Worm (Caenorhabditis elegans) whole organism, early embryonic: ENCODE measurements around the gene hpa-1.

Experiments used
- B0310.2 ChIP-seq: sonication (generic microtip); optimal IDR thresholded peaks from 2 replicates; lab custom pipeline; 2016; ENCODE audit warnings: mild to moderate bottlenecking, missing genetic modification characterization, missing compliant biosample characterization
- F13C5.2 ChIP-seq: sonication (generic microtip); optimal IDR thresholded peaks from 2 replicates; lab custom pipeline; 2017; ENCODE audit warnings: mild to moderate bottlenecking, missing genetic modification characterization, inconsistent platforms, missing compliant biosample characterization
- aly-1 ChIP-seq: sonication (generic microtip); optimal IDR thresholded peaks from 2 replicates; lab custom pipeline; 2016; ENCODE audit warnings: missing genetic modification characterization, missing compliant biosample characterization
- ama-1 ChIP-seq: fragments of 150-350 bp; optimal IDR thresholded peaks from 2 replicates; lab custom pipeline; 2014
- ceh-13 ChIP-seq: fragments of 200-800 bp; sonication (Bioruptor generic); optimal IDR thresholded peaks from 2 replicates; lab custom pipeline; 2018; ENCODE audit warnings: mild to moderate bottlenecking, missing genetic modification characterization, missing compliant biosample characterization
- ceh-36 ChIP-seq: sonication (generic microtip); optimal IDR thresholded peaks from 2 replicates; lab custom pipeline; 2016; ENCODE audit warnings: missing genetic modification characterization, inconsistent platforms, missing compliant biosample characterization
- ets-7 ChIP-seq: sonication (generic microtip); optimal IDR thresholded peaks from 2 replicates; lab custom pipeline; 2016; ENCODE audit warnings: missing genotype, missing genetic modification characterization, missing compliant biosample characterization
- flt-1 ChIP-seq: fragments of 200-800 bp; sonication (Bioruptor generic); IDR thresholded peaks from 2 replicates; pipeline ENCODE4 v1.3.6; 2022; ENCODE audit warnings: missing genetic modification characterization, missing compliant biosample characterization
- hmbx-1 ChIP-seq: sonication (generic microtip); optimal IDR thresholded peaks from 2 replicates; lab custom pipeline; 2016; ENCODE audit warnings: mild to moderate bottlenecking, missing genetic modification characterization, missing compliant biosample characterization
- hmg-4 ChIP-seq: fragments of 200-800 bp; sonication (Bioruptor generic); optimal IDR thresholded peaks from 2 replicates; lab custom pipeline; 2018; ENCODE audit warnings: mild to moderate bottlenecking, missing genetic modification characterization, missing compliant biosample characterization
- hnd-1 ChIP-seq: sonication (generic microtip); optimal IDR thresholded peaks from 2 replicates; lab custom pipeline; 2016; ENCODE audit warnings: missing genetic modification characterization, missing compliant biosample characterization
- pes-1 ChIP-seq: fragments of 200-800 bp; sonication (Bioruptor generic); IDR thresholded peaks from 2 replicates; pipeline ENCODE4 v1.3.6; 2022; ENCODE audit warnings: missing genetic modification reagents, missing genetic modification characterization, missing compliant biosample characterization
- scrt-1 ChIP-seq: fragments of 200-800 bp; sonication (Bioruptor generic); IDR thresholded peaks from 2 replicates; pipeline ENCODE4 v1.3.6; 2022; ENCODE audit warnings: missing genetic modification characterization, missing compliant biosample characterization
- sea-1 ChIP-seq: fragments of 200-800 bp; sonication (Bioruptor generic); conservative IDR thresholded peaks from 2 replicates; pipeline ENCODE4 v1.3.6; 2022; ENCODE audit warnings: missing genetic modification characterization, missing compliant biosample characterization
- tbx-11 ChIP-seq: fragments of 200-800 bp; sonication (Bioruptor generic); IDR thresholded peaks from 2 replicates; pipeline ENCODE4 v1.3.6; 2022; ENCODE audit warnings: missing genetic modification characterization, missing compliant biosample characterization
- tbx-37 ChIP-seq: fragments of 200-800 bp; sonication (Bioruptor generic); conservative IDR thresholded peaks from 2 replicates; pipeline ENCODE4 v1.3.6; 2022; ENCODE audit warnings: missing genetic modification reagents, missing genetic modification characterization, missing compliant biosample characterization
- tra-4 ChIP-seq: sonication (generic microtip); optimal IDR thresholded peaks from 2 replicates; lab custom pipeline; 2017; ENCODE audit warnings: missing genetic modification characterization, missing compliant biosample characterization

hpa-1 gene

DNA sequence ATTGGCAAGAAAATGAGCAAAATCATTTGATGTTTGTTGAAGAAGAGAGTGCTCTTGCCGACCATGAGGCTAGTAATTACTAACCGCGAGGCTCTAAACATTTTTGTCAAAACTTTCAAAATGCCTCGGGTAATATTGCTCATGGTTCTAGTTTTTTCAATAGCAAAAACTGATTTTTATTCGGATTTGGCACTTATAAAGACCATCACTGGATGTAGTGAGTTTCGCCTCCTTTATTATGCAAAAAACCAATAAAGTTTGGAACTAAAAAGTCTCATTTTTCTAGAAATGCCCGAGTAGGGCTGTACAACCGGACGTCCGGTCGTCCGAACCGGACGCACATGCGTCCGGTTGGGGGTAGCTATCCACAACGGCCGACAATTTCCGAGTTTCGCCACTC lies at the start of gene hpa-1, which contains the start of gene irld-39:
Gene hpa-1, minus strand, starts transcription at position 101 of the 400 bp plus-strand sequence.
Gene irld-39, plus strand, starts transcription at position 121 of the 400 bp plus-strand sequence.
- no peak for TF ChIP-seq aly-1 (tag; lab: Kevin White, UChicago)
- no peak for TF ChIP-seq tra-4 (tag; lab: Kevin White, UChicago)
- no peak for TF ChIP-seq ama-1 (lab: Kevin White, UChicago)
- TF ChIP-seq tbx-37 = no peak
- no peak for TF ChIP-seq sea-1 (GFP tag; lab: Robert Waterston, UW)
- no peak for TF ChIP-seq ets-7
- no peak for TF ChIP-seq hmg-4
- TF ChIP-seq hmbx-1 = no peak
- no peak for TF ChIP-seq tbx-11
- TF ChIP-seq ceh-36 = no peak
- no peak for TF ChIP-seq ceh-13
- no peak for TF ChIP-seq pes-1
- TF ChIP-seq F13C5.2 (tag; lab: Kevin White, UChicago) = no peak
- no peak for TF ChIP-seq hnd-1 (tag; lab: Kevin White, UChicago)
- TF ChIP-seq scrt-1 = no peak
- no peak for TF ChIP-seq flt-1 (GFP tag; lab: Robert Waterston, UW)

DNA sequence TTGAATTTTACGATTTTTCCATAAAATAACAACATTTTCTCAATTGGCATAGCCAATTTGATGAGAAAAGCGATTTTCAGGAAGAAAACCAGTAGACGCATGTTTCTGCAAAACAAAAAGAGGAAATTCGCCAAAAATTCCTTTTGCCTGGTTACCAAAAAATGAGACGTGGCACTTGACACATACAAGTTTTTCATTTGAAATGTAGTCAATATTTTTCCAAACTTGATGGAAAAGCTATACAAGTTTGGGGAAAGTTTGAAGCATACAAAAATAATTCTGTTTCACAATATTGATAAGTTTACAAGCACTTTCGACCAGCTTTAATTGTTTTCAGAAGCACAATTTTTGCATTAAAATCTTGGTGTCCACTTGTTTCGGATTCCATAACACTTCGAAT lies 47.7 kb upstream of the hpa-1 start, which contains the start of gene clec-191:
Gene clec-191, minus strand, starts transcription at position 101 of the 400 bp plus-strand sequence.
- TF ChIP-seq tbx-11 (no peak), ceh-36 (no peak), hmbx-1 (no peak), pes-1 (no peak), F13C5.2 (tag; lab: Kevin White, UChicago) (no peak), aly-1 (tag; lab: Kevin White, UChicago) (no peak), flt-1 (GFP tag; lab: Robert Waterston, UW) (no peak)

DNA sequence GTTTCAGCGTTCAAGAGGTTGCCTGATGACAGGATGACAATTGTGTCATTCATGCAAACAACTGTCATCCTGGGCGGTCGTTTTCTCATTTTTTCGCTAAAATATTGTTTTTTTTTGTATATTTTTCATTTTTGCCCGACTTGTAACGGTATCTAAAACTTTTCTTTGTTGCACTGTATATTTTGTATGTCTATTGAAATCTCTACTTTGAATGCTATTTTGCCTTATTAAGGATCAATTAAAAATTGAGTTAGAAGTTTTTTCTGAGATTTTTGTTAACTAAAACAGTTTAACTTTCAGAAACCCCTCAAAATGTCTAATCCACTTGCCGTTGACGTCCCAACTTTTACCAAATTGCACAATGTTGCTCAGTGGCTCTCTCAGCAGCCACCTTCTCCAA lies 45.0 kb upstream of the hpa-1 start, which contains the start of gene ccch-2:
Gene ccch-2, plus strand, starts transcription at position 301 of the 400 bp plus-strand sequence.
- TF ChIP-seq F13C5.2 (tag; lab: Kevin White, UChicago) = no peak
- TF ChIP-seq pes-1 = no peak
- no peak for TF ChIP-seq tbx-11
- no peak for TF ChIP-seq B0310.2 (tag; lab: Kevin White, UChicago)
- no peak for TF ChIP-seq hnd-1 (tag; lab: Kevin White, UChicago)

DNA sequence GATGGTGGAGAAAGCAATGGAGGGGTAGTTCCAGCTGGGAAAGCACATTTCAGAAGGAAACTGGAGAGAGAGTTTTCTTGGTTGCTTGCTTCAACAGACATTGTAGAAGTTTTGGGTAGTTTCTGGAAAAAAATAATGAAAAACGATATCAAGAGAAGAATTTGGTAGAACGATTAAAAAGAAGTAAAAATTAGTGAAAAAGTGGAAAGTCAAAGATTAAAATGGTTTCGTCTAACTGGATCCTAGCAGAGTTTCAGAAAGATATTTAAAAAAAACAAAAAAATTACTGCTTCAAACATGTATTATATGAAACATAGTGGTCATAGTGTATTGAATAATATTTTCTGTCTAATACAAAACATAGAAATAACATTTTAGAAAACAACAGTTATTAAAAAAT lies 44.4 kb upstream of the hpa-1 start, which contains the start of gene F38C2.7:
Gene F38C2.7, minus strand, starts transcription at position 101 of the 400 bp plus-strand sequence.
- TF ChIP-seq ets-7 = no peak
- TF ChIP-seq tra-4 (tag; lab: Kevin White, UChicago) = no peak
- TF ChIP-seq hmg-4 = no peak
- no peak for TF ChIP-seq sea-1 (GFP tag; lab: Robert Waterston, UW)
- TF ChIP-seq pes-1 = no peak
- TF ChIP-seq tbx-37 = no peak
- no peak for TF ChIP-seq ama-1 (lab: Kevin White, UChicago)
- no peak for TF ChIP-seq tbx-11
- no peak for TF ChIP-seq F13C5.2 (tag; lab: Kevin White, UChicago)
- TF ChIP-seq aly-1 (tag; lab: Kevin White, UChicago) = no peak
- no peak for TF ChIP-seq scrt-1
- TF ChIP-seq flt-1 (GFP tag; lab: Robert Waterston, UW) = no peak
- no peak for TF ChIP-seq ceh-36

DNA sequence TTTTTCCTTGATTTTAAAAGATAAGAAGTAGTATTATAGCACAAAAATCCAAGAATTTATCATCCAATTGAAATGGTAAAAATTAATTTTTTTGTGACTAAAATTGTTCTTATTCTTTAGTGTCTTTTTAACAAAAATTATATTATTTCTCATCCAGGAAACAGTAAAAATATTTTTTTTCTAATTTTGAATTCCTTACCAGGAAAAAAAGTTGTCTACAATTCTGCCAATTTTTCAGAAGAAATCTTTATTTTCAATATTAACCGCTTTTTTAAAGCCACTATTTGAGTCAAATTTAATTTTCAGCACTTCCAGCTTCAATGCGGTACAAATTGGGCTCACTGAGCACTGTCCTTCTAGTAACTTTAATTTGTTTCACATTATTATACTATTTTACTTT lies 38.0 kb upstream of the hpa-1 start, which contains the start of gene F38C2.4:
Gene F38C2.4, plus strand, starts transcription at position 301 of the 400 bp plus-strand sequence.
- no peak for TF ChIP-seq pes-1
- no peak for TF ChIP-seq B0310.2 (tag; lab: Kevin White, UChicago)
- TF ChIP-seq tbx-11 = no peak
- no peak for TF ChIP-seq tbx-37
- TF ChIP-seq tra-4 (tag; lab: Kevin White, UChicago) = no peak
- no peak for TF ChIP-seq ceh-36
- no peak for TF ChIP-seq flt-1 (GFP tag; lab: Robert Waterston, UW)
- TF ChIP-seq sea-1 (GFP tag; lab: Robert Waterston, UW) = no peak
- TF ChIP-seq hmbx-1 = no peak
- no peak for TF ChIP-seq ets-7
- no peak for TF ChIP-seq aly-1 (tag; lab: Kevin White, UChicago)
- no peak for TF ChIP-seq ceh-13
- no peak for TF ChIP-seq ama-1 (lab: Kevin White, UChicago)
- no peak for TF ChIP-seq scrt-1
- no peak for TF ChIP-seq hmg-4

DNA sequence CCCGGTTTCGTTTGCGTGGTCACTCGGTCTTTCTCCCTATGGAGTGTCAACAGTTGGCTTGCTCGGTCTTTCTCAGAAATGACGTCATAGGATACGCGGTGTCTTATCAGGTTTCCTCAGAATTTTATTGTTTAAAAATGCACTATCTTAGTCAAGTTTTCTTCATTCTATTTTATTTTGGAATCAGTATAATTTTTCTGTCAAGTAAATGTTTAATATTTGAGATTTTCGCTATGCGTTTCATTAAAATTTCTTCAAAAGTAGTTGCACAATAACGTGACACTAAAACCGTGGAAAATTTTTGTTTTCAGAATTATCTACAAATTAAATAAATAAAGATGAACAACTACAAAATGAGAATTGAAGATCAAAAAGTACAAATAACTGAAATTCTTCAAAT lies 24.4 kb upstream of the hpa-1 start, which contains the start of gene hlh-31:
Gene hlh-31, plus strand, starts transcription at position 301 of the 400 bp plus-strand sequence.
- TF ChIP-seq ets-7 = no peak
- no peak for TF ChIP-seq ama-1 (lab: Kevin White, UChicago)
- TF ChIP-seq tbx-11 = no peak
- TF ChIP-seq scrt-1 = no peak
- no peak for TF ChIP-seq hmg-4
- no peak for TF ChIP-seq hmbx-1
- TF ChIP-seq ceh-36 = no peak
- no peak for TF ChIP-seq sea-1 (GFP tag; lab: Robert Waterston, UW)
- no peak for TF ChIP-seq B0310.2 (tag; lab: Kevin White, UChicago)
- no peak for TF ChIP-seq F13C5.2 (tag; lab: Kevin White, UChicago)
- TF ChIP-seq tbx-37 = no peak
- no peak for TF ChIP-seq tra-4 (tag; lab: Kevin White, UChicago)
- no peak for TF ChIP-seq aly-1 (tag; lab: Kevin White, UChicago)
- no peak for TF ChIP-seq pes-1
- TF ChIP-seq hnd-1 (tag; lab: Kevin White, UChicago) = no peak
- no peak for TF ChIP-seq flt-1 (GFP tag; lab: Robert Waterston, UW)
- TF ChIP-seq ceh-13 = no peak

DNA sequence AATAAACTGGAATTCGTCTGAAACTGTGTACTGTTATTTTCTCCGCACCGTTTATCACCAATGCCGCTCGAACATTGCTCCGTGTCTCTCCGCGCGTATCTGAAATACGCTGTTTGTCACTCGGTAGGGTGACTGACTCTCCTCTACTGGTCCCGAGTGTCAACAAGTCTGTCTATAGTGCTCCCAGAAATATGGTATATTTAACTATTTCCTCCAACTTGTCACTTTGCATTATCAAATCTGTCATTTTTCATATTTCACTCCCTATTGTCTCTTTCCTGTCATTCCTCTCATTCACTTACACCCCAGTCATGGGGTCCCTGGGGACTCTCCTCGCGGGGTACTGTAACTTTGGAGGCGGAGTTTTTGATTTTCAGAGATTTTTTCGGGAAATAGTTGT lies 21.5 kb upstream of the hpa-1 start, which contains the start of gene hlh-17:
Gene hlh-17, plus strand, starts transcription at position 301 of the 400 bp plus-strand sequence.
- TF ChIP-seq hmbx-1 (no peak), hmg-4 (no peak), ets-7 (no peak), B0310.2 (tag; lab: Kevin White, UChicago) (no peak), flt-1 (GFP tag; lab: Robert Waterston, UW) (no peak), tra-4 (tag; lab: Kevin White, UChicago) (no peak), tbx-11 (no peak), sea-1 (GFP tag; lab: Robert Waterston, UW) (no peak)

DNA sequence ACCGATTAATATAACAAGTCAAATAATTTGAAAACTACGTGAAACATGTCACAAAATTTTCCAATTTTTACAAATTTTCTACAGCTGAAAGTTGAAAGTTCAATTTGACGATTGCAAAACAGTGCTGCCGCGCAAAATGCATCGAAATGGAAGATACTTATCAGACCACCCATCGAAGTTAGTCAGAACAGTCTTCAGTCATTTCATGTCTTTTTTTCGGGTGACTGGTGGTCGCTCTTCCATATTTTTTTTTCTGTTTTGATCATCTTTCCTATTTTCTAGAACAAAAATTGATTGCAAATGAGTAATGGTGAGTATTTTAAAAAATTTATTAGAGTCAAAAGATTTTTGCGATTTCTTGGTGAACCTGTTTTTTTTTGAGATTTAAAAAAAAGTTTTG lies 14.2 kb upstream of the hpa-1 start, which contains the start of gene F38C2.1:
Gene F38C2.1, plus strand, starts transcription at position 301 of the 400 bp plus-strand sequence.
- TF ChIP-seq hnd-1 (tag; lab: Kevin White, UChicago) = no peak
- no peak for TF ChIP-seq ceh-13
- TF ChIP-seq ceh-36 = no peak
- no peak for TF ChIP-seq flt-1 (GFP tag; lab: Robert Waterston, UW)
- TF ChIP-seq ama-1 (lab: Kevin White, UChicago) = no peak
- no peak for TF ChIP-seq ets-7
- TF ChIP-seq pes-1 = no peak
- TF ChIP-seq tbx-37 = no peak
- TF ChIP-seq hmbx-1 = no peak
- no peak for TF ChIP-seq F13C5.2 (tag; lab: Kevin White, UChicago)
- no peak for TF ChIP-seq tbx-11
- TF ChIP-seq tra-4 (tag; lab: Kevin White, UChicago) = no peak
